Worm (Caenorhabditis elegans): ENCODE results near the gene oig-3.
A peak's percentile ranks its signal among the peaks of the same experiment; 100 is the strongest.

The oig-3 gene

ce11 chrV:14686231-14687105 lies 43.0 kb upstream of the oig-3 start:
- TF ChIP-seq unc-120 (tag; optimal IDR thresholded peaks at IDR 0.05; ENCODE audit: poor library complexity, severe bottlenecking) (no peak), nhr-2 (tag; optimal IDR thresholded peaks at IDR 0.05) (no peak), hlh-1 (tag; optimal IDR thresholded peaks at IDR 0.05) (no peak), lin-32 (GFP tag; optimal IDR thresholded peaks at IDR 0.05) (no peak), sptf-1 (tag; optimal IDR thresholded peaks at IDR 0.05) (no peak), nhr-12 (tag; optimal IDR thresholded peaks at IDR 0.05) (no peak), mls-2 (tag; optimal IDR thresholded peaks at IDR 0.05) (no peak), M03D4.4 (tag; optimal IDR thresholded peaks at IDR 0.05) (no peak)

ce11 chrV:14687106-14687964 lies 42.1 kb upstream of the oig-3 start:
- peak; percentile 20 for TF ChIP-seq cnd-1 (tag; optimal IDR thresholded peaks at IDR 0.05)
- no peak for TF ChIP-seq mls-2 (tag; optimal IDR thresholded peaks at IDR 0.05)
- TF ChIP-seq nhr-237 (tag; optimal IDR thresholded peaks at IDR 0.05) = no peak
- TF ChIP-seq elt-3 (tag; optimal IDR thresholded peaks at IDR 0.05) = no peak

DNA sequence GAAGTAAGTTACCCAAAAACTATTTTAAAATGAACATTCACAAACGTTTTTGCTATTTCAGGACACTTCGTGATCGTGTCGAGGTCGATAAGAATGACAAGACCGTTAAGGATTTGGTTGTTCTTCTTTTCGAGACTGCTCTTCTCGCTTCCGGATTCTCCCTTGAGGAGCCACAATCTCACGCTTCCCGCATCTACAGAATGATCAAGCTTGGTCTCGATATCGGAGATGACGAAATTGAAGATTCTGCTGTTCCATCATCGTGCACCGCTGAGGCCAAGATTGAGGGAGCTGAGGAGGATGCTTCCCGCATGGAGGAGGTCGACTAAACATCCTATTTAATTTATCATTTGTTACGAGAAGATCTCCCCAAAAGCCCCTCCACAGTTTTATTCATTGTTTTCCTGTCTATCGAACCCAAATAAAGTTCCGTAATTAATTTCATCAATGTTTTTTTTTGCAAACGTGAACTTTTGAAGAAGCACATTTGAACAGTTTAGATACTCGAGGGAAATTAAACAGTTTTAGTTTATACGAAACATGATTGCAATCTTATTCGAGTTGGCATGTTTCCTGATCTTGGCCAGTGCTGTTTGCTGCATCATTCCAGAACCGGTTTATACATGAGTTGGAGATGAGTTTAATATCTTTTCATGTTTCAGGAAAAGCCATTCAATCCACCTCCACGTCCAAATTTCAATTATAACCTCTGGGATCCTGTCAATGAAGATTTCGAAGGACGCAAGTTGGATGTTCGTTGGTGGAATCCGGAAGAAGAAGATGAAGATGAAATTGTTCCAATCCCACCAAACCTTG lies 41.1 kb upstream of the oig-3 start, which contains the start of gene C47E8.11:
Gene C47E8.11, plus strand, starts transcription at position 520 of the 816 bp plus-strand sequence.
- TF ChIP-seq pha-4 (tag; optimal IDR thresholded peaks at IDR 0.05) = no peak
- TF ChIP-seq unc-39 (tag; optimal IDR thresholded peaks at IDR 0.05) = no peak
- no peak for TF ChIP-seq nhr-237 (tag; optimal IDR thresholded peaks at IDR 0.05)
- no peak for TF ChIP-seq mls-2 (tag; optimal IDR thresholded peaks at IDR 0.05)
- no peak for TF ChIP-seq unc-120 (tag; optimal IDR thresholded peaks at IDR 0.05; ENCODE audit: poor library complexity, severe bottlenecking)
- no peak for TF ChIP-seq tbx-8 (GFP tag; optimal IDR thresholded peaks at IDR 0.05)
- TF ChIP-seq flh-1 (GFP tag; optimal IDR thresholded peaks at IDR 0.05) = no peak
- no peak for TF ChIP-seq ham-2 (GFP tag; optimal IDR thresholded peaks at IDR 0.05)
- no peak for TF ChIP-seq ceh-39 (tag; optimal IDR thresholded peaks at IDR 0.05)
- no peak for TF ChIP-seq mab-5 (tag; optimal IDR thresholded peaks at IDR 0.05)
- no peak for TF ChIP-seq nhr-2 (tag; optimal IDR thresholded peaks at IDR 0.05)
- TF ChIP-seq unc-62 (GFP tag; optimal IDR thresholded peaks at IDR 0.05) = no peak

DNA sequence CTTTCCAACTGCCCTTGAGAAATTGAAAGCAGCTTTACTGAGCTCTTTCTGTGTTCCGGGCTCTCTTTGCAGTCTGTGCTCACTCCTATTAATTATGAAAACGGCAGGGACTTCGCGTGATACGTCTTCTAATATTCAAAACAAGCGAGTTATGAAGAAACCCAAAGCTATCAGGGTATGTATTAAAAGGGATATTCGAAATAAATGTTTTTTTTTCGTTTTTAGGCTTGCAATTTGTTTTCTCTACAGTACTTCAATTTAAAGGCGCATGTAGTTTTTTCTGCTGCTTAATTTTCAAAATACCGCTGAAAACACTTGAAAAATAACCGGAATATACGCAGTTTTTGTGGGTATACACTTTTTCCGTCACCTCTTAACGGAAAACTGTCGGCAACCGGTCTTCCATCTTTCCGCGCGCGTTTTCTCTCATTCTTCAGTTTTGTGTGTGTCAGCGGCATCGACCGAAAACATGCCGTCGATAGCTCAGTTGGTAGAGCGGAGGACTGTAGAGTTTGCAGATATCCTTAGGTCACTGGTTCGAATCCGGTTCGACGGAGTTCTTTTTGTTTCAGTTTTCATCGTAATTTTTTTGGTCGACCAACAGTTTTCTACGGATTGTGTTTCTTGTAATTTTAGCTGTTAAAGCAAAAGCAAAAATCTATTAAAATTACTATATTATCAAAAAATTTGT lies 40.2 kb upstream of the oig-3 start, which contains the start of gene gasr-8:
Gene gasr-8, plus strand, starts transcription at position 51 of the 691 bp plus-strand sequence.
- TF ChIP-seq sptf-1 (tag; optimal IDR thresholded peaks at IDR 0.05) (peak; percentile 6), sem-2 (GFP tag; optimal IDR thresholded peaks at IDR 0.05) (peak; percentile 51), lsy-2 (tag; optimal IDR thresholded peaks at IDR 0.05) (peak; percentile 7), unc-120 (tag; optimal IDR thresholded peaks at IDR 0.05; ENCODE audit: poor library complexity, severe bottlenecking) (no peak), drap-1 (GFP tag; optimal IDR thresholded peaks at IDR 0.05) (peak; percentile 88), nhr-76 (tag; optimal IDR thresholded peaks at IDR 0.05) (no peak), M03D4.4 (tag; optimal IDR thresholded peaks at IDR 0.05) (peak; percentile 54), bed-3 (GFP tag; optimal IDR thresholded peaks at IDR 0.05) (peak; percentile 44), blmp-1 (tag; optimal IDR thresholded peaks at IDR 0.05) (no peak), mep-1 (tag; optimal IDR thresholded peaks at IDR 0.05) (peak; percentile 6), elt-1 (tag; optimal IDR thresholded peaks at IDR 0.05; ENCODE audit: borderline replicate concordance, insufficient read depth) (peak; percentile 8), tbx-8 (GFP tag; optimal IDR thresholded peaks at IDR 0.05) (peak; percentile 54), cnd-1 (tag; optimal IDR thresholded peaks at IDR 0.05) (peak; percentile 75), ceh-83 (GFP tag; optimal IDR thresholded peaks at IDR 0.05) (peak; percentile 85), lin-13 (tag; optimal IDR thresholded peaks at IDR 0.05) (no peak)
